Fruit fly (Drosophila melanogaster) whole organism, embryonic: ENCODE measurements around the gene Taf11.

ENCODE experiments used
- CG1024 ChIP-seq: fragments of 200-800 bp; sonication (Bioruptor generic); IDR thresholded peaks from 2 replicates; pipeline ENCODE4 v1.3.6; 2022; ENCODE audit warnings: missing biosample characterization, missing genetic modification characterization
- CG10366 ChIP-seq: fragments of 200-800 bp; sonication (Bioruptor generic); IDR thresholded peaks from 2 replicates; pipeline ENCODE4 v1.3.6; 2022; ENCODE audit warnings: missing biosample characterization, missing genetic modification characterization
- CG10431 ChIP-seq: fragments of 200-800 bp; sonication (Bioruptor generic); optimal IDR thresholded peaks from 3 replicates; lab custom pipeline; 2018; ENCODE audit warnings: missing biosample characterization, mild to moderate bottlenecking, missing genetic modification characterization
- CG12659 ChIP-seq: fragments of 200-800 bp; sonication (Bioruptor generic); optimal IDR thresholded peaks from 3 replicates; lab custom pipeline; 2017; ENCODE audit warnings: mild to moderate bottlenecking, missing biosample characterization, missing genetic modification reagents, missing genetic modification characterization
- CG12769 ChIP-seq: fragments of 200-800 bp; sonication (Bioruptor generic); optimal IDR thresholded peaks from 2 replicates; lab custom pipeline; 2019; ENCODE audit warnings: missing biosample characterization, mild to moderate bottlenecking, missing genetic modification characterization, moderate library complexity
- CG13287 ChIP-seq: fragments of 200-800 bp; sonication (Bioruptor generic); IDR thresholded peaks from 2 replicates; pipeline ENCODE4 v1.3.6; 2022; ENCODE audit warnings: missing biosample characterization, missing genetic modification characterization; ENCODE audit not compliant: partially characterized antibody
- CG13624 ChIP-seq: fragments of 200-800 bp; sonication (Bioruptor generic); optimal IDR thresholded peaks from 2 replicates; lab custom pipeline; 2016; ENCODE audit warnings: missing biosample characterization, missing genetic modification characterization
- CG14667 ChIP-seq: fragments of 200-800 bp; sonication (Bioruptor generic); IDR thresholded peaks from 2 replicates; pipeline ENCODE4 v1.3.6; 2022; ENCODE audit warnings: missing biosample characterization, missing genetic modification characterization
- CG16779 ChIP-seq: fragments of 200-800 bp; sonication (Bioruptor generic); IDR thresholded peaks from 2 replicates; pipeline ENCODE4 v1.3.6; 2022; ENCODE audit warnings: missing biosample characterization, missing genetic modification characterization
- CG17359 ChIP-seq: fragments of 200-800 bp; sonication (Bioruptor generic); optimal IDR thresholded peaks from 3 replicates; lab custom pipeline; 2018; ENCODE audit warnings: missing biosample characterization, mild to moderate bottlenecking, missing genetic modification characterization, moderate library complexity
- CG17385 ChIP-seq: fragments of 200-800 bp; sonication (Bioruptor generic); optimal IDR thresholded peaks from 3 replicates; lab custom pipeline; 2018; ENCODE audit warnings: missing biosample characterization, mild to moderate bottlenecking, missing genetic modification characterization
- CG17568 ChIP-seq: fragments of 200-800 bp; sonication (Bioruptor generic); optimal IDR thresholded peaks from 2 replicates; lab custom pipeline; 2018; ENCODE audit warnings: missing biosample characterization, mild to moderate bottlenecking, missing genetic modification characterization, moderate library complexity
- CG2120 ChIP-seq: fragments of 200-800 bp; sonication (Bioruptor generic); optimal IDR thresholded peaks from 3 replicates; lab custom pipeline; 2016; ENCODE audit warnings: missing biosample characterization, missing genetic modification characterization
- CG2202 ChIP-seq: fragments of 200-800 bp; sonication (Bioruptor generic); optimal IDR thresholded peaks from 2 replicates; lab custom pipeline; 2018; ENCODE audit warnings: missing biosample characterization, mild to moderate bottlenecking, missing genetic modification characterization
- CG31441 ChIP-seq: fragments of 200-800 bp; sonication (Bioruptor generic); IDR thresholded peaks from 2 replicates; pipeline ENCODE4 v1.3.6; 2022; ENCODE audit warnings: missing biosample characterization, missing genetic modification characterization
- CG33213 ChIP-seq: fragments of 200-800 bp; sonication (Bioruptor generic); optimal IDR thresholded peaks from 3 replicates; lab custom pipeline; 2016; ENCODE audit warnings: missing biosample characterization, missing genetic modification characterization
- CG4424 ChIP-seq: fragments of 200-800 bp; sonication (Bioruptor generic); optimal IDR thresholded peaks from 3 replicates; lab custom pipeline; 2016; ENCODE audit warnings: missing biosample characterization, missing genetic modification characterization
- CG8281 ChIP-seq: fragments of 200-800 bp; sonication (Bioruptor generic); optimal IDR thresholded peaks from 2 replicates; lab custom pipeline; 2018; ENCODE audit warnings: missing biosample characterization, mild to moderate bottlenecking, missing genetic modification characterization, moderate library complexity
- CG8359 ChIP-seq: fragments of 200-800 bp; sonication (Bioruptor generic); optimal IDR thresholded peaks from 2 replicates; lab custom pipeline; 2017; ENCODE audit warnings: missing biosample characterization, mild to moderate bottlenecking, missing genetic modification characterization, borderline replicate concordance
- Chrac-16 ChIP-seq: fragments of 200-800 bp; sonication (Bioruptor generic); optimal IDR thresholded peaks from 3 replicates; lab custom pipeline; 2016; ENCODE audit warnings: missing biosample characterization, missing genetic modification characterization
- Deaf1 ChIP-seq: fragments of 200-800 bp; optimal IDR thresholded peaks from 3 replicates; lab custom pipeline; 2019; ENCODE audit warnings: missing biosample characterization, mild to moderate bottlenecking, missing genetic modification characterization, moderate library complexity
- Dll ChIP-seq: fragments of 200-800 bp; sonication (Bioruptor generic); IDR thresholded peaks from 4 replicates; pipeline ENCODE4 v1.3.6; 2022; ENCODE audit warnings: missing biosample characterization, missing genetic modification characterization; ENCODE audit not compliant: partially characterized antibody
- Drgx ChIP-seq: fragments of 200-800 bp; sonication (Bioruptor generic); IDR thresholded peaks from 2 replicates; pipeline ENCODE4 v1.3.6; 2022; ENCODE audit warnings: missing biosample characterization, missing genetic modification characterization
- HLH54F ChIP-seq: fragments of 200-800 bp; sonication (Bioruptor generic); optimal IDR thresholded peaks from 3 replicates; lab custom pipeline; 2016; ENCODE audit warnings: missing biosample characterization, missing genetic modification characterization
- HmgZ ChIP-seq: fragments of 200-800 bp; sonication (Bioruptor generic); optimal IDR thresholded peaks from 2 replicates; lab custom pipeline; 2018; ENCODE audit warnings: missing biosample characterization, mild to moderate bottlenecking, missing genetic modification characterization
- Jarid2 ChIP-seq: fragments of 200-800 bp; sonication (Bioruptor generic); optimal IDR thresholded peaks from 3 replicates; lab custom pipeline; 2017; ENCODE audit warnings: mild to moderate bottlenecking, missing biosample characterization, missing genetic modification reagents, missing genetic modification characterization
- Neu2 ChIP-seq: fragments of 200-800 bp; sonication (Bioruptor generic); optimal IDR thresholded peaks from 3 replicates; lab custom pipeline; 2016; ENCODE audit warnings: missing biosample characterization, missing genetic modification characterization, borderline replicate concordance
- Sox102F ChIP-seq: fragments of 200-800 bp; sonication (Bioruptor generic); optimal IDR thresholded peaks from 2 replicates; lab custom pipeline; 2018; ENCODE audit warnings: missing biosample characterization, mild to moderate bottlenecking, missing genetic modification characterization, moderate library complexity
- Taf1 ChIP-seq: fragments of 200-800 bp; sonication (Bioruptor generic); IDR thresholded peaks from 2 replicates; pipeline ENCODE4 v1.3.6; 2022; ENCODE audit warnings: missing biosample characterization, missing genetic modification characterization
- cato ChIP-seq: fragments of 200-800 bp; sonication (Bioruptor generic); optimal IDR thresholded peaks from 2 replicates; lab custom pipeline; 2016; ENCODE audit warnings: missing biosample characterization, missing genetic modification characterization, borderline replicate concordance
- chm ChIP-seq: fragments of 200-800 bp; sonication (Bioruptor generic); IDR thresholded peaks from 2 replicates; pipeline ENCODE4 v1.3.6; 2022; ENCODE audit warnings: missing biosample characterization, missing genetic modification characterization
- disco-r ChIP-seq: fragments of 200-800 bp; sonication (Bioruptor generic); optimal IDR thresholded peaks from 2 replicates; lab custom pipeline; 2016; ENCODE audit warnings: missing biosample characterization, missing genetic modification characterization
- dysf ChIP-seq: fragments of 200-800 bp; sonication (Bioruptor generic); IDR thresholded peaks from 3 replicates; pipeline ENCODE4 v1.3.6; 2022; ENCODE audit warnings: missing biosample characterization, missing genetic modification characterization
- eve ChIP-seq, 2 experiments: fragments of >200 bp; optimal IDR thresholded peaks; 2 replicates each; lab custom pipeline; 2017; ENCODE audit warnings: missing biosample characterization in 2 of 2, missing genetic modification characterization in 2 of 2
- eyg ChIP-seq: fragments of 200-800 bp; sonication (Bioruptor generic); optimal IDR thresholded peaks from 3 replicates; lab custom pipeline; 2016; ENCODE audit warnings: missing biosample characterization, missing genetic modification characterization
- gcm ChIP-seq: fragments of 200-800 bp; sonication (Bioruptor generic); optimal IDR thresholded peaks from 2 replicates; lab custom pipeline; 2019; ENCODE audit warnings: missing biosample characterization, mild to moderate bottlenecking, missing genetic modification characterization, moderate library complexity
- gem ChIP-seq: fragments of 200-800 bp; sonication (Bioruptor generic); optimal IDR thresholded peaks from 2 replicates; lab custom pipeline; 2019; ENCODE audit warnings: missing biosample characterization, mild to moderate bottlenecking, missing genetic modification characterization, moderate library complexity
- gsb-n ChIP-seq: fragments of 200-800 bp; sonication (Bioruptor generic); optimal IDR thresholded peaks from 3 replicates; lab custom pipeline; 2018; ENCODE audit warnings: missing biosample characterization, mild to moderate bottlenecking, missing genetic modification characterization
- hb ChIP-seq: fragments of 200-800 bp; sonication (Bioruptor generic); IDR thresholded peaks from 3 replicates; pipeline ENCODE4 v1.3.6; 2022; ENCODE audit warnings: missing biosample characterization, missing genetic modification characterization; ENCODE audit not compliant: partially characterized antibody
- her ChIP-seq: fragments of 200-800 bp; sonication (Bioruptor generic); optimal IDR thresholded peaks from 2 replicates; lab custom pipeline; 2016; ENCODE audit warnings: missing biosample characterization, missing genetic modification characterization
- lilli ChIP-seq: fragments of 200-800 bp; sonication (Bioruptor generic); optimal IDR thresholded peaks from 3 replicates; lab custom pipeline; 2016; ENCODE audit warnings: missing biosample characterization, missing genetic modification characterization
- mirr ChIP-seq: fragments of 200-800 bp; sonication (Bioruptor generic); optimal IDR thresholded peaks from 3 replicates; lab custom pipeline; 2018; ENCODE audit warnings: missing biosample characterization, mild to moderate bottlenecking, missing genetic modification characterization
- odd ChIP-seq: fragments of 200-800 bp; sonication (Bioruptor generic); optimal IDR thresholded peaks from 2 replicates; lab custom pipeline; 2017; ENCODE audit warnings: missing biosample characterization, mild to moderate bottlenecking, missing genetic modification characterization
- pzg ChIP-seq: fragments of 200-800 bp; sonication (Bioruptor generic); optimal IDR thresholded peaks from 3 replicates; lab custom pipeline; 2018; ENCODE audit warnings: missing biosample characterization, mild to moderate bottlenecking, missing genetic modification characterization, moderate library complexity
- rib ChIP-seq: fragments of 200-800 bp; sonication (Bioruptor generic); IDR thresholded peaks from 2 replicates; pipeline ENCODE4 v1.3.6; 2022; ENCODE audit warnings: missing biosample characterization, missing genetic modification characterization
- ro ChIP-seq: fragments of 200-800 bp; sonication (Bioruptor generic); IDR thresholded peaks from 2 replicates; pipeline ENCODE4 v1.3.6; 2022; ENCODE audit warnings: missing biosample characterization, missing genetic modification characterization
- sna ChIP-seq: fragments of 200-800 bp; sonication (Bioruptor generic); IDR thresholded peaks from 2 replicates; pipeline ENCODE4 v1.3.6; 2022; ENCODE audit warnings: missing biosample characterization, missing genetic modification characterization; ENCODE audit not compliant: partially characterized antibody
- sob ChIP-seq: fragments of 200-800 bp; sonication (Bioruptor generic); IDR thresholded peaks from 2 replicates; pipeline ENCODE4 v1.3.6; 2022; ENCODE audit warnings: missing biosample characterization, missing genetic modification characterization
- unc-4 ChIP-seq: fragments of 200-800 bp; sonication (Bioruptor generic); IDR thresholded peaks from 2 replicates; pipeline ENCODE4 v1.3.6; 2022; ENCODE audit warnings: missing biosample characterization, missing genetic modification characterization; ENCODE audit not compliant: partially characterized antibody
- unpg ChIP-seq: fragments of 200-800 bp; sonication (Bioruptor generic); optimal IDR thresholded peaks from 3 replicates; lab custom pipeline; 2018; ENCODE audit warnings: missing biosample characterization, mild to moderate bottlenecking, missing genetic modification characterization, moderate library complexity

Gene Taf11

dm6 chr2L:9782176-9782581 lies 19.1 kb upstream of the Taf11 start, which contains the start of gene IP3K1 (continued):
- TF ChIP-seq Dll (GFP tag; lab: Robert Waterston, UW) (peak; percentile 56; the same call in 2 of the 4 replicates), dysf (peak; percentile 32; the same call in 1 of the 3 replicates), Chrac-16 (GFP tag; lab: Kevin White, UChicago) (no peak), HLH54F (GFP tag; lab: Kevin White, UChicago) (peak; percentile 28), CG8359 (GFP tag; lab: Kevin White, UChicago) (no peak), HmgZ (tag; lab: Kevin White, UChicago) (peak; percentile 73), pzg (GFP tag; lab: Kevin White, UChicago) (no peak), CG2202 (no peak), Jarid2 (peak; percentile 99), gcm (peak; percentile 59), CG13287 (GFP tag; lab: Robert Waterston, UW) (peak; percentile 66), cato (GFP tag; lab: Kevin White, UChicago) (no peak), odd (GFP tag; lab: Kevin White, UChicago) (peak; percentile 59), rib (GFP tag; lab: Robert Waterston, UW) (peak; percentile 67), unpg (GFP tag; lab: Kevin White, UChicago) (peak; percentile 36), CG33213 (no peak), CG17568 (peak; percentile 32), hb (GFP tag; lab: Robert Waterston, UW) (no peak), gsb-n (peak; percentile 76), unc-4 (GFP tag; lab: Robert Waterston, UW) (peak; percentile 60), CG4424 (GFP tag; lab: Kevin White, UChicago) (no peak), Neu2 (GFP tag; lab: Kevin White, UChicago) (no peak), CG14667 (GFP tag; lab: Robert Waterston, UW) (no peak), CG2120 (GFP tag; lab: Kevin White, UChicago) (peak; percentile 33), CG17385 (peak; percentile 48), CG13624 (GFP tag; lab: Kevin White, UChicago) (peak; percentile 12), CG17359 (tag; lab: Kevin White, UChicago) (peak; percentile 26), gem (tag; lab: Kevin White, UChicago) (no peak), mirr (GFP tag; lab: Kevin White, UChicago) (peak; percentile 67), Taf1 (GFP tag; lab: Robert Waterston, UW) (no peak; the same call in 1 of the 2 replicates), eyg (GFP tag; lab: Kevin White, UChicago) (no peak), Drgx (GFP tag; lab: Robert Waterston, UW) (peak; percentile 60), CG8281 (no peak), disco-r (GFP tag; lab: Kevin White, UChicago) (no peak), lilli (peak; percentile 16), CG10431 (no peak), CG12769 (tag; lab: Kevin White, UChicago) (peak; percentile 99), ro (GFP tag; lab: Robert Waterston, UW) (no peak), eve (GFP tag; optimal IDR thresholded peaks at IDR 0.05; lab: Kevin White, UChicago) (no peak), CG12659 (peak; percentile 15), Sox102F (no peak), sob (GFP tag; lab: Robert Waterston, UW) (peak; percentile 68; the same call in 1 of the 2 replicates), CG31441 (no peak; the same call in 1 of the 2 replicates), chm (peak; percentile 71; the same call in 1 of the 2 replicates), CG16779 (GFP tag; lab: Robert Waterston, UW) (peak; percentile 48; the same call in 1 of the 2 replicates), sna (GFP tag; lab: Robert Waterston, UW) (peak; percentile 54), CG10366 (no peak; the same call in 1 of the 2 replicates), her (GFP tag; lab: Kevin White, UChicago) (peak; percentile 61), Deaf1 (tag; lab: Kevin White, UChicago) (peak; percentile 100), CG1024 (GFP tag; lab: Robert Waterston, UW) (peak; percentile 3; the same call in 1 of the 2 replicates)
